Worm (Caenorhabditis elegans) whole organism, L4/young adult: ENCODE data around the gene W04E12.7.

ENCODE experiments used
- W03F9.2 ChIP-seq: fragments of 150-350 bp; optimal IDR thresholded peaks from 2 replicates; lab custom pipeline; 2014; ENCODE audit warnings: missing biosample characterization, missing genetic modification characterization
- him-1 ChIP-seq: sonication (generic microtip); optimal IDR thresholded peaks from 2 replicates; lab custom pipeline; 2016; ENCODE audit warnings: missing genotype, missing genetic modification reagents, missing genetic modification characterization, missing compliant biosample characterization

ce11 chrV:19756253-19756652 is 18.9 kb upstream of the W04E12.7 start, which contains the start of gene W04E12.9:
- TF ChIP-seq him-1 (tag; lab: Kevin White, UChicago), result no peak
- no peak for TF ChIP-seq W03F9.2 (tag; lab: Kevin White, UChicago)
